Worm (Caenorhabditis elegans) whole organism, midembryonic: Measurements from ENCODE around the gene T01B10.5.

Experiments used
- T22C8.4 ChIP-seq: fragments of 200-800 bp; sonication (Bioruptor generic); IDR thresholded peaks from 2 replicates; pipeline ENCODE4 v1.3.6; 2022; ENCODE audit warnings: missing genetic modification characterization, missing compliant biosample characterization
- cog-1 ChIP-seq: sonication (generic microtip); optimal IDR thresholded peaks from 2 replicates; lab custom pipeline; 2016; ENCODE audit warnings: missing genetic modification characterization, missing compliant biosample characterization
- flt-1 ChIP-seq: fragments of 200-800 bp; sonication (Bioruptor generic); IDR thresholded peaks from 2 replicates; pipeline ENCODE4 v1.3.6; 2022; ENCODE audit warnings: missing genetic modification characterization, missing compliant biosample characterization
- med-1 ChIP-seq: sonication (generic microtip); optimal IDR thresholded peaks from 2 replicates; lab custom pipeline; 2017; ENCODE audit warnings: missing genetic modification characterization, mild to moderate bottlenecking, missing compliant biosample characterization, antibody characterized with exemption, missing genetic modification reagents; ENCODE audit not compliant: insufficient read depth
- ref-1 ChIP-seq: fragments of 200-800 bp; sonication (Bioruptor generic); conservative IDR thresholded peaks from 2 replicates; pipeline ENCODE4 v1.3.6; 2022; ENCODE audit warnings: missing genetic modification reagents, missing genetic modification characterization, missing compliant biosample characterization
- tab-1 ChIP-seq: fragments of 200-800 bp; sonication (Bioruptor generic); IDR thresholded peaks from 2 replicates; pipeline ENCODE4 v1.3.6; 2022; ENCODE audit warnings: missing genetic modification characterization, missing compliant biosample characterization
- ztf-23 ChIP-seq: fragments of 200-800 bp; sonication (Bioruptor generic); IDR thresholded peaks from 2 replicates; pipeline ENCODE4 v1.3.6; 2022; ENCODE audit warnings: missing genetic modification reagents, missing genetic modification characterization, missing compliant biosample characterization
- ztf-29 ChIP-seq: fragments of 200-800 bp; sonication (Bioruptor generic); IDR thresholded peaks from 2 replicates; pipeline ENCODE4 v1.3.6; 2022; ENCODE audit warnings: missing genetic modification reagents, missing genetic modification characterization, missing compliant biosample characterization

- TF ChIP-seq ztf-23 (GFP tag; lab: Robert Waterston, UW) (no peak), cog-1 (tag; lab: Kevin White, UChicago) (no peak), flt-1 (GFP tag; lab: Robert Waterston, UW) (no peak), tab-1 (GFP tag; lab: Robert Waterston, UW) (no peak), ref-1 (no peak), med-1 (no peak), ztf-29 (GFP tag; lab: Robert Waterston, UW) (no peak), T22C8.4 (GFP tag; lab: Robert Waterston, UW) (no peak)
Measured at ce11 chrX:8475142-8475541, 20.0 kb upstream of the T01B10.5 start.
